Fruit fly (Drosophila melanogaster): ENCODE results near the gene CG4768.
A peak's percentile ranks its signal among the peaks of the same experiment; 100 is the strongest.

CG4768 gene

DNA sequence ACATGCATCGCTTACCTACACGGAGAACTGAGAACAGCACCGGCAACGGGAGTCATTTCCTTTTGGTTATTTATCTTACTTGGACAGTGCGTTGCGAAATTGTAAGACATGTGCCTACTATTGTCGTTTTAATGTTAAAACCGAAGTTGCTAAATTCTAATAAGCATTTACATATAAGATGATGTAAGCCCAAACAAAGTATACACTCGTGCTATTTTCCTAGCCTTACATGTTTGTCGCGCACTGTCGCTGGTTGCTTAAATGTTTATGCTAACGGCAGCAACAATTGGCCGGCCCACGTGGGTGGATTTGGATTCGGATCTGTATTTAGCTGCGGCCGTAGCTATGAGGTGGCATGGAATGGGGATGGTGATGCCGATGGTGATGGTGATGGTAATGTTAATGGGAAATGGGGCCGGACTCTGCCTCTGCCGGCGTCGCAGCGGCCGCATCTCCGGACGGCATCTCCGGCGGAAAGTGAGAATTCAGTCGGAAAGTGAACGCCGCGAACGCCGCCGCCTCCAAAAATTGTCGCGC, 19.4 kb downstream of the CG4768 start, which contains the start of gene CG4829 (continued):
- TF ChIP-seq Aef1 (GFP tag; IDR thresholded peaks at IDR 0.05) (peak; percentile 86), CG5180 (GFP tag; optimal IDR thresholded peaks at IDR 0.05) (peak; percentile 78), CG15514 (GFP tag; optimal IDR thresholded peaks at IDR 0.05) (peak; percentile 77), CG1647 (GFP tag; optimal IDR thresholded peaks at IDR 0.05) (peak; percentile 86), prd (optimal IDR thresholded peaks at IDR 0.05) (no peak), prd (GFP tag; IDR thresholded peaks at IDR 0.05) (peak; percentile 90), CG10147 (GFP tag; optimal IDR thresholded peaks at IDR 0.05) (peak; percentile 84), CG14965 (GFP tag; optimal IDR thresholded peaks at IDR 0.05; ENCODE audit: borderline replicate concordance) (peak; percentile 23), CG9727 (GFP tag; optimal IDR thresholded peaks at IDR 0.05) (peak; percentile 77), sens (GFP tag) (peak; percentile 97), CG9797 (GFP tag; optimal IDR thresholded peaks at IDR 0.05) (no peak), lbe (GFP tag; optimal IDR thresholded peaks at IDR 0.05) (no peak), bowl (GFP tag; IDR thresholded peaks at IDR 0.05) (peak; percentile 71), CG10979 (tag; optimal IDR thresholded peaks at IDR 0.05) (peak; percentile 88), ken (GFP tag; IDR thresholded peaks at IDR 0.05) (peak; percentile 81), CG18476 (GFP tag; optimal IDR thresholded peaks at IDR 0.05) (peak; percentile 77), cad (GFP tag; optimal IDR thresholded peaks at IDR 0.05) (no peak), CoRest (tag; optimal IDR thresholded peaks at IDR 0.05) (peak; percentile 90), HLHmδ (GFP tag; optimal IDR thresholded peaks at IDR 0.05) (no peak), CG3847 (GFP tag; IDR thresholded peaks at IDR 0.05) (peak; percentile 83), Scr (GFP tag; IDR thresholded peaks at IDR 0.05; ENCODE audit: partially characterized antibody) (no peak), Xrp1 (GFP tag; IDR thresholded peaks at IDR 0.05) (peak; percentile 87), Antp (GFP tag; optimal IDR thresholded peaks at IDR 0.05) (peak; percentile 87), ftz-f1 (GFP tag; optimal IDR thresholded peaks at IDR 0.05) (no peak), insv (GFP tag; optimal IDR thresholded peaks at IDR 0.05) (peak in 1 of 2 experiments; percentile 21), btn (GFP tag; optimal IDR thresholded peaks at IDR 0.05) (peak; percentile 76), CG31441 (GFP tag; IDR thresholded peaks at IDR 0.05) (peak; percentile 93), Opbp (GFP tag; IDR thresholded peaks at IDR 0.05; ENCODE audit: partially characterized antibody) (no peak), CG3281 (GFP tag; optimal IDR thresholded peaks at IDR 0.05) (peak; percentile 82), CG4328 (GFP tag; optimal IDR thresholded peaks at IDR 0.05) (peak; percentile 81), Med (GFP tag) (peak; percentile 99), HLH4C (GFP tag; IDR thresholded peaks at IDR 0.05; ENCODE audit: partially characterized antibody) (no peak), CG11696 (GFP tag; IDR thresholded peaks at IDR 0.05) (peak; percentile 79), Dfd (GFP tag; optimal IDR thresholded peaks at IDR 0.05) (no peak), amos (GFP tag; IDR thresholded peaks at IDR 0.05; ENCODE audit: partially characterized antibody) (no peak), sqz (GFP tag; optimal IDR thresholded peaks at IDR 0.05) (peak; percentile 88), ems (GFP tag; optimal IDR thresholded peaks at IDR 0.05) (peak; percentile 82), chif (GFP tag; optimal IDR thresholded peaks at IDR 0.05) (peak; percentile 88 to 89), Dek (tag; optimal IDR thresholded peaks at IDR 0.05) (peak; percentile 86), ci (GFP tag; IDR thresholded peaks at IDR 0.05) (peak; percentile 93), sd (tag; optimal IDR thresholded peaks at IDR 0.05) (peak; percentile 66), MTF-1 (GFP tag; optimal IDR thresholded peaks at IDR 0.05; ENCODE audit: borderline replicate concordance) (peak; percentile 86), Awh (GFP tag; IDR thresholded peaks at IDR 0.05) (peak; percentile 83), cwo (GFP tag; optimal IDR thresholded peaks at IDR 0.05) (peak; percentile 77), CG17568 (GFP tag; optimal IDR thresholded peaks at IDR 0.05) (peak; percentile 75), Sox102F (GFP tag; optimal IDR thresholded peaks at IDR 0.05) (peak; percentile 93), dan (GFP tag; IDR thresholded peaks at IDR 0.05) (no peak), CG8290 (GFP tag; optimal IDR thresholded peaks at IDR 0.05) (peak; percentile 11), CG8290 (tag; optimal IDR thresholded peaks at IDR 0.05) (peak in 1 of 2 experiments; percentile 97), CG9609 (GFP tag; optimal IDR thresholded peaks at IDR 0.05) (peak; percentile 81)

All from whole organism, embryonic.